Worm (Caenorhabditis elegans) whole organism, dauer: Measurements from ENCODE around the gene C05C9.3.

ENCODE experiments used
- unc-62 ChIP-seq: sonication (generic microtip); optimal IDR thresholded peaks from 2 replicates; lab custom pipeline; 2017; ENCODE audit warnings: missing biosample characterization, missing genetic modification reagents, missing genetic modification characterization

The C05C9.3 gene

ce11 chrX:11126259-11126658 lies 26.4 kb downstream of the C05C9.3 start:
- no peak for TF ChIP-seq unc-62 (GFP tag; lab: Kevin White, UChicago)

DNA sequence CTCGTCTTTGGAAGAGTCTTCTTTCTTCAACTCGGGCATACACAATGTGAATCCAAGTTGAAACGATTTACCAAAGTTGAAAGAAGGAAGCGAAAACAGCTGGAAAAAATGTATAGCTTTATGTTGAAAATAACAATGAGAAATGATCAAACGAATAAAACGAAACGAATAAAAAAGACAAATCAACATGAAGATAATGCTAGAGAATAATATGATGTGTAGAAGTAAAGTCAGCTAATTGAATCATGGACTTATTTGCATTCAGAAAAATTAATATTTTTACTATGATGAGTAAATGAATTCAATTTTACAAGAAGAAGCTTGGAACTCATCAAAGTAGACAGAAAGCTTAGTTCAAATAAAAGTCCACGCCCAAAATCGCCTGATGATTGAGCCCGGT lies 27.1 kb downstream of the C05C9.3 start, which contains the start of gene alr-1:
Gene alr-1 (minus strand): TSS at position 101 of the 400 bp plus-strand sequence.
- TF ChIP-seq unc-62 (GFP tag; lab: Kevin White, UChicago) = no peak

- no peak for TF ChIP-seq unc-62 (GFP tag; lab: Kevin White, UChicago)
These were observed 28.6 kb downstream of the C05C9.3 start for ce11 chrX:11123998-11124397.

- no peak for TF ChIP-seq unc-62 (GFP tag; lab: Kevin White, UChicago)
These were observed 30.2 kb downstream of the C05C9.3 start for ce11 chrX:11122412-11122811.

DNA sequence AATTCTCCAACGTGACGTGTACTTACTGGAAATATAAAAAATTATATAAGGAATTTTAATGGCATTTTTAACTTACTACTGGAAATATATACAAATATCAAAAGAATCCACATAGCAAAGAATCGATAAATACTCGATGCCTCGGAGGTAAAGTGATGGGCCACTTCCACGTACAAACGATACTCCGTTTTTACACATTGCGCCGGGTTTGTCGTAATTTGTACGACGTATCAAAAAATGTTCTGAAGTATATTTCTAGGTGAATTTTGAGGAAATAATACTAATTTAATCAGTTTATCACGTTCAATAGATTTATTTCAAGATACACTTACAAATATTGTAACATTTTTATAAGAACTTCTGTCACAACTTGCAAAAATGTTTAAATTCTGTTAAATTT lies 31.8 kb downstream of the C05C9.3 start, which contains the start of gene R08B4.3:
Gene R08B4.3 (minus strand): TSS at position 198 of the 400 bp plus-strand sequence.
- TF ChIP-seq unc-62 (GFP tag; lab: Kevin White, UChicago) = no peak

ce11 chrX:11116723-11117122 lies 35.9 kb downstream of the C05C9.3 start, which contains the start of gene nlp-66:
Gene nlp-66, minus strand, starts transcription at chrX:11116823.
- TF ChIP-seq unc-62 (GFP tag; lab: Kevin White, UChicago) = no peak

ce11 chrX:11114420-11114819 lies 38.2 kb downstream of the C05C9.3 start:
- TF ChIP-seq unc-62 (GFP tag; lab: Kevin White, UChicago) = no peak

ce11 chrX:11109200-11109599 lies 43.4 kb downstream of the C05C9.3 start, which contains the start of gene grd-1:
Gene grd-1, plus strand, starts transcription at chrX:11109440.
- TF ChIP-seq unc-62 (GFP tag; lab: Kevin White, UChicago) = no peak

- no peak for TF ChIP-seq unc-62 (GFP tag; lab: Kevin White, UChicago)
These were observed 45.5 kb downstream of the C05C9.3 start, which contains the start of gene clc-17 for ce11 chrX:11107076-11107475. Gene clc-17, plus strand, starts transcription at chrX:11107376.

ce11 chrX:11104883-11105629 lies 47.6 kb downstream of the C05C9.3 start, which contains the start of gene W02H3.1:
Gene W02H3.1, minus strand, starts transcription at chrX:11105460.
- no peak for TF ChIP-seq unc-62 (GFP tag; lab: Kevin White, UChicago)

- no peak for TF ChIP-seq unc-62 (GFP tag; lab: Kevin White, UChicago)
These were observed 49.4 kb downstream of the C05C9.3 start for ce11 chrX:11103173-11103572.

DNA sequence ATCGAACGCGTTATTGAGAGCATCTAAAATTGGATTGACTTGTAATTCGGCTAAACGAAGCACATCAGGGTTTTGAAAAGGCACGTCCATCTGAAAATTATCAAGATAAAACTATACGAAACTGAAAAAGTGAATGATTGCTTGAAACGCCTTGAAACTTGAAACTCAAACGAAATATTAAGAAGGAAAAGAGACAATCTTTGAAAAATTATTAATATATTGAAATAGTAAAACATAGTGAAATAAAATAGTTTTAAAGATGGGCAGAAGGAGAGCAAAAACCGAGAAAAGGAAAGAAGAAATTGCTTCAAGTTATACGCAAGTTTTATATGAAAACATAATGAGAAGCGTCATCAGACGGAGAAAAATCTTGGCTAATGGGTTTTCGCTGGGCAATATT lies 54.5 kb downstream of the C05C9.3 start, which contains the start of gene W02H3.3:
Gene W02H3.3 (minus strand): TSS at position 101 of the 400 bp plus-strand sequence.
- no peak for TF ChIP-seq unc-62 (GFP tag; lab: Kevin White, UChicago)

ce11 chrX:11097343-11097742 lies 55.3 kb downstream of the C05C9.3 start:
- TF ChIP-seq unc-62 (GFP tag; lab: Kevin White, UChicago) = no peak

- TF ChIP-seq unc-62 (GFP tag; lab: Kevin White, UChicago) = no peak
These were observed 57.1 kb downstream of the C05C9.3 start for ce11 chrX:11095480-11095879.

ce11 chrX:11093985-11094593 lies 58.5 kb downstream of the C05C9.3 start:
- TF ChIP-seq unc-62 (GFP tag; lab: Kevin White, UChicago) = peak; percentile 69
